Worm (Caenorhabditis elegans): Measurements from ENCODE around the gene Y70C5A.4.

Y70C5A.4 gene

DNA sequence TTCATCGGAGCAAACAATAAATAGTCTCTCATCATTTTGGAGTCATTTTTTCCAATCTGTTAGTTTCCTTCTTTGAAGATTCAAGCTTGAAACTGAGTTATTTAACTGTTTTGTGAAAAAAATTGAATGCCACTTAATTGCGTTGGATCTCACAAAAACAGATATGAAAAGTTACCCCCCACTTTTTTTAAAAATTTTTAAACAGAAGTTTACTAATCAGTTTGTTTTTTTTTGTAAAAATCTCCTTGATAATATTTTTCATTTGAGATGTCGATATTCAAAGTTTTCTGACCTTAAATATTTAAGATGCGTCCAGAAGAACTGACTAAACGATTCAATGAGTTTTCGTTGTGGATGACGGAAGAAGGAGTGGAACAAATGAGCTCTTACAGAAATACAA lies 11.2 kb upstream of the Y70C5A.4 start, which contains the start of gene Y32B12C.1:
TSS of gene Y32B12C.1 (plus strand) at position 301 of the 400 bp plus-strand sequence.
- TF ChIP-seq daf-16 (GFP tag; optimal IDR thresholded peaks at IDR 0.05) (no peak), daf-16 (tag; optimal IDR thresholded peaks at IDR 0.05) (peak; percentile 4), dmd-8 (GFP tag; IDR thresholded peaks at IDR 0.05) (no peak)

DNA sequence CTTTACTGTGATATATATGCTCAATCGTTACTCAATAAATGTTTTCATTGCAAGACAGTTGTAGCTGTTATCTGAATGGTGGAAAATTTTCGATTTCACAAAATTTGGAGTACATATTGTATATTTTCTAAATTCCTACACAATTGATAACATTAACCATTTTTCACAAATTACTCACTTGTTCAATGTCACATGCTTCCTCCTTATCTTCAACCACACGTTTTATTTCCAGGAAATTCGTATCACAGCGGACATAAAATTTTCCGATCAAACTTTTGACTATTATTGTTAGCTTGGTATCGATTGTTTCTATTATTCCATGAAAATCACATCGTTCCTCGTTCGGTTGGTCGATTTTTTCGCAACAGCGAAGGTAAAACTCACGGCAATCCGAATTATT lies 9.1 kb upstream of the Y70C5A.4 start:
- TF ChIP-seq F26F4.8 (GFP tag; conservative IDR thresholded peaks at IDR 0.05) (no peak), dve-1 (tag; optimal IDR thresholded peaks at IDR 0.05; ENCODE audit: insufficient read depth) (peak; percentile 8), Y48G9A.11 (GFP tag; IDR thresholded peaks at IDR 0.05) (no peak), unc-62 (GFP tag; optimal IDR thresholded peaks at IDR 0.05 in 1 of 2) (no peak), unc-62 (tag; optimal IDR thresholded peaks at IDR 0.05) (no peak), tag-97 (GFP tag; IDR thresholded peaks at IDR 0.05) (no peak), ces-1 (GFP tag; optimal IDR thresholded peaks at IDR 0.05) (no peak), nhr-42 (GFP tag; IDR thresholded peaks at IDR 0.05) (no peak), hlh-11 (tag; optimal IDR thresholded peaks at IDR 0.05) (no peak), nhr-28 (tag; optimal IDR thresholded peaks at IDR 0.05) (peak; percentile 65), gei-8 (GFP tag; optimal IDR thresholded peaks at IDR 0.05) (no peak), Y75B8A.6 (GFP tag; IDR thresholded peaks at IDR 0.05) (no peak), cey-2 (tag; optimal IDR thresholded peaks at IDR 0.05; ENCODE audit: borderline replicate concordance, insufficient read depth) (no peak), jun-1 (tag; optimal IDR thresholded peaks at IDR 0.05) (no peak), lin-1 (GFP tag; IDR thresholded peaks at IDR 0.05) (no peak), daf-16 (GFP tag; optimal IDR thresholded peaks at IDR 0.05) (no peak), daf-16 (tag; optimal IDR thresholded peaks at IDR 0.05) (peak; percentile 12), ztf-7 (tag; optimal IDR thresholded peaks at IDR 0.05) (no peak), php-3 (GFP tag; IDR thresholded peaks at IDR 0.05) (no peak), T20F7.1 (GFP tag; optimal IDR thresholded peaks at IDR 0.05) (no peak), madf-5 (GFP tag; IDR thresholded peaks at IDR 0.05) (no peak), F49E8.2 (tag; optimal IDR thresholded peaks at IDR 0.05; ENCODE audit: borderline replicate concordance) (no peak), fos-1 (tag; optimal IDR thresholded peaks at IDR 0.05) (no peak), hmg-1.1 (GFP tag; IDR thresholded peaks at IDR 0.05) (no peak), skn-1 (tag; optimal IDR thresholded peaks at IDR 0.05) (no peak), F44E2.7 (GFP tag; IDR thresholded peaks at IDR 0.05) (no peak), nhr-76 (tag; optimal IDR thresholded peaks at IDR 0.05) (no peak), nhr-102 (tag; optimal IDR thresholded peaks at IDR 0.05) (no peak), dmd-8 (GFP tag; IDR thresholded peaks at IDR 0.05) (no peak)

DNA sequence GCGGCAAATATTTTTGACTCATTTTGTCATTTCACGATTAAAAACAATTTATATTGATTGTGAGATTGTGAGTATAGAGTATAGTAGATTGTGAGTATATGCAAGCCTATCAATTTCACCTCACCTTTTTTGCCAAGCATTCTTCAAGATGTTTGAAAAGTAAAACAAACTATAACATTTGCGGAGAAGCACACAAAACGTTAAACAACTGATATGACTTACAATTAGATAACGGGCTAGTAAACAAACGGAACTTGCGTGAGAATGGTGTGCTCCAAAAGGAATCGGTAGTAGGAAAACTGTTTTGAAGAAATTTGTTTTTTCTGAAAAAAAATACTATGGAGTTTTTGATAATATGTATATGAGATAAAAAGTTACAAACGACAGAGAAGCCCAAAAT lies 7.5 kb upstream of the Y70C5A.4 start:
- TF ChIP-seq nhr-28 (tag; optimal IDR thresholded peaks at IDR 0.05): peak; percentile 82
- TF ChIP-seq daf-16 (GFP tag; optimal IDR thresholded peaks at IDR 0.05): no peak
- TF ChIP-seq daf-16 (tag; optimal IDR thresholded peaks at IDR 0.05): peak; percentile 93
- TF ChIP-seq egl-27 (tag; optimal IDR thresholded peaks at IDR 0.05): no peak
- peak; percentile 28 for TF ChIP-seq dve-1 (tag; optimal IDR thresholded peaks at IDR 0.05; ENCODE audit: insufficient read depth)
- TF ChIP-seq pqm-1 (tag; optimal IDR thresholded peaks at IDR 0.05): peak; percentile 82
- TF ChIP-seq nhr-77 (tag; optimal IDR thresholded peaks at IDR 0.05): peak; percentile 54
- TF ChIP-seq hlh-11 (tag; optimal IDR thresholded peaks at IDR 0.05): peak; percentile 21
- 0 out of 2 replicates have a peak, but pooled peaks have one; percentile 9 for TF ChIP-seq php-3 (GFP tag; IDR thresholded peaks at IDR 0.05)
- TF ChIP-seq fkh-10 (GFP tag; optimal IDR thresholded peaks at IDR 0.05): no peak
- no peak for TF ChIP-seq nhr-42 (GFP tag; IDR thresholded peaks at IDR 0.05)

DNA sequence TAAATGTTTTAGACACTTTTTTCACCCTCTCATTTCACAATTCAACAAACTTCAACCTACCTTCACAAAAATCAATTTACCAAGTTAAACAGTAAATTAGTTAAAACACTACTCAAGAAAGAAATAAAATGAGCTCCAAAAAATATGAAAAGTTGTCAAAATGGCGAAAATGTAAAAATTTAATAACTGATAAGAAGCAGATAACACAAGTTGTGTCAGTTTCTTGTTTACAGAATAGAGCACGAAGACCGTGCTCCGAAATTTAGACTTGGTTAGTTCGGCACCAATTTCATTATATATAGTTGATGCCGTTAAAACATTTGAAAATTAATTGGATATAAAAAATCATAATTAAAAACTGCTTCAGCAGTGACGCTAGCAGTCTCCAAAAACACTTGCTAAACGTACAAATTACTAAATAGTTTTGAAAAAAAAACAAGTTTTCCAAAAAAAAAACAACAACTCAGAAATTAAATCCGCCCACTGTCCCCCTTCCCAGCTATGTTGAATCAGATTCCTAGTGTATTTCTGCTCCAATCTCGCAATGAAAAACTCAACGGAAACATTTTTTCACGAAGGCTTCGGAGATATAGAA lies 6.7 kb upstream of the Y70C5A.4 start, which contains the start of gene srw-54:
TSS of gene srw-54 (plus strand) at position 545 of the 595 bp plus-strand sequence.
- peak; percentile 23 for TF ChIP-seq dve-1 (tag; optimal IDR thresholded peaks at IDR 0.05; ENCODE audit: insufficient read depth)
- peak; percentile 38; the same call in 1 of the 2 replicates for TF ChIP-seq dmd-6 (GFP tag; IDR thresholded peaks at IDR 0.05)
- peak; percentile 29 for TF ChIP-seq pqm-1 (tag; optimal IDR thresholded peaks at IDR 0.05)
- TF ChIP-seq hif-1 (tag; optimal IDR thresholded peaks at IDR 0.05): no peak
- peak; percentile 59 for TF ChIP-seq nhr-28 (tag; optimal IDR thresholded peaks at IDR 0.05)
- no peak for TF ChIP-seq zfp-2 (tag; optimal IDR thresholded peaks at IDR 0.05)
- TF ChIP-seq snpc-1.2 (GFP tag; IDR thresholded peaks at IDR 0.05): no peak
- TF ChIP-seq daf-16 (GFP tag; optimal IDR thresholded peaks at IDR 0.05): no peak
- peak; percentile 92 for TF ChIP-seq daf-16 (tag; optimal IDR thresholded peaks at IDR 0.05)
- TF ChIP-seq ces-1 (GFP tag; optimal IDR thresholded peaks at IDR 0.05): no peak
- no peak for TF ChIP-seq snpc-4 (tag; optimal IDR thresholded peaks at IDR 0.05)
- TF ChIP-seq F26F4.8 (GFP tag; conservative IDR thresholded peaks at IDR 0.05): no peak

Data from whole organism, L4 larva.